Worm (Caenorhabditis elegans): Measurements from ENCODE around the gene clc-20.

DNA sequence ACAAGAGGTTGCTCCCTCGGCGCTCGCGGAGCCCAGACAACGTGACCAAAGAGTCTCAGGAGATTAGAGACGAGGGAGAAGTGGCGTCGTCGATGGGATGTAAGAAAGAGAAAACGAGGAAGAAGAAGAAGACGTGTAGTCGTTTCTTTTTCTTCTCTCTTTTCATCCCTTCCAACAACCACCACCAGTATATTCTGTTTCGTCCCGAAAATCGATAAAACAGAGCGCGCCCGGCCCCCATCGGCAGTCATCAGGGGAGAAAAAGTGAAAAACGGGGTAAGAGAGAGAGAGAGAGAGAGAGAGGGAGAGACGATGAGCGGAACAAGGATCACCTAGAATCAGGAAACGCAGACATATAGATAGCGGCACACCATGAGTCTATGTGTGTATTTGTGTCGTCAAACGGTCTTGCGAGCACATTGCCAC, 15.5 kb downstream of the clc-20 start:
- TF ChIP-seq W03F9.2 (tag; optimal IDR thresholded peaks at IDR 0.05) (peak; percentile 14), him-1 (tag; optimal IDR thresholded peaks at IDR 0.05) (peak; percentile 66), dao-5 (tag; optimal IDR thresholded peaks at IDR 0.05) (no peak)

Data from whole organism, L4/young adult.